Fruit fly (Drosophila melanogaster) whole organism, prepupa: ENCODE measurements around the gene DNAlig3.

Source experiments
- CG11762 ChIP-seq: fragments of 200-800 bp; sonication (Bioruptor generic); optimal IDR thresholded peaks from 3 replicates; lab custom pipeline; 2016; ENCODE audit warnings: missing biosample characterization, missing genetic modification characterization; ENCODE audit not compliant: insufficient read depth
- CG34406 ChIP-seq: fragments of 200-800 bp; sonication (Bioruptor generic); optimal IDR thresholded peaks from 3 replicates; lab custom pipeline; 2016; ENCODE audit warnings: missing biosample characterization, missing genetic modification characterization
- CG3919 ChIP-seq: fragments of 200-800 bp; sonication (Bioruptor generic); optimal IDR thresholded peaks from 3 replicates; lab custom pipeline; 2016; ENCODE audit warnings: missing biosample characterization, missing genetic modification characterization
- CG4318 ChIP-seq: fragments of 200-800 bp; sonication (Bioruptor generic); optimal IDR thresholded peaks from 3 replicates; lab custom pipeline; 2017; ENCODE audit warnings: missing biosample characterization, mild to moderate bottlenecking, missing genetic modification characterization
- CG8632 ChIP-seq: fragments of 200-800 bp; sonication (Bioruptor generic); optimal IDR thresholded peaks from 3 replicates; lab custom pipeline; 2016; ENCODE audit warnings: missing biosample characterization, missing genetic modification characterization
- Eip75B ChIP-seq: fragments of 200-800 bp; sonication (Bioruptor generic); optimal IDR thresholded peaks from 3 replicates; lab custom pipeline; 2016; ENCODE audit warnings: missing biosample characterization, missing genetic modification characterization
- Ets96B ChIP-seq: fragments of 200-800 bp; optimal IDR thresholded peaks from 2 replicates; lab custom pipeline; 2019; ENCODE audit warnings: missing biosample characterization, mild to moderate bottlenecking, missing genetic modification characterization, moderate library complexity
- Gug ChIP-seq: fragments of 200-800 bp; sonication (Bioruptor generic); IDR thresholded peaks from 2 replicates; pipeline ENCODE4 v1.3.6; 2022; ENCODE audit warnings: missing biosample characterization, missing genetic modification characterization
- Met ChIP-seq: fragments of 200-800 bp; sonication (Bioruptor generic); optimal IDR thresholded peaks from 3 replicates; lab custom pipeline; 2016; ENCODE audit warnings: missing biosample characterization, missing genetic modification characterization
- OdsH ChIP-seq: fragments of 200-800 bp; sonication (Bioruptor generic); optimal IDR thresholded peaks from 3 replicates; lab custom pipeline; 2016; ENCODE audit warnings: missing biosample characterization, missing genetic modification characterization
- fd85E ChIP-seq: fragments of 200-800 bp; sonication (Bioruptor generic); optimal IDR thresholded peaks from 3 replicates; lab custom pipeline; 2016; ENCODE audit warnings: missing biosample characterization, missing genetic modification characterization

DNA sequence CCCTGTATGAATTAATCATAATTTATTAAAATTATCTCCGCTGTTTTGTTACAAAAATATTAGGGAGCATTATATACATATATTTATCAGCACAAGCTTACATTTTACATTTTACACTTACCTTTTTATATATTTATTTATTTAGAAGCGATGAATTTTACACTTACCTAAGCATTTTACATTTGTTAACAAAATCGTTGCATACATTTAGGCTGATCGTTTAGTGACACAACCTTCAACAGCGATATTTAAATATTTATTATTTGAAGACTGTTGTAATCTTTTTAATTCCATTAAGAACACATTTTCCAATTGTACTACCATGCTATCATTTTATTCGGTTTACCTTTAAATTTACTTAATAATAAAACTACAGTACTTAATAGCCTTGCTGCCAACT, 17.9 kb downstream of the DNAlig3 start:
- TF ChIP-seq Eip75B (GFP tag; lab: Kevin White, UChicago) = no peak
- no peak for TF ChIP-seq CG11762 (GFP tag; lab: Kevin White, UChicago)
- no peak for TF ChIP-seq OdsH (GFP tag; lab: Kevin White, UChicago)
- no peak for TF ChIP-seq fd85E
- TF ChIP-seq Gug (GFP tag; lab: Robert Waterston, UW) = no peak
- TF ChIP-seq CG4318 (GFP tag; lab: Kevin White, UChicago) = no peak
- TF ChIP-seq Met = no peak
- TF ChIP-seq CG34406 (GFP tag; lab: Kevin White, UChicago) = no peak
- TF ChIP-seq Ets96B (tag; lab: Kevin White, UChicago) = no peak
- no peak for TF ChIP-seq CG3919 (GFP tag; lab: Kevin White, UChicago)
- TF ChIP-seq CG8632 (GFP tag; lab: Kevin White, UChicago) = no peak
